Fruit fly (Drosophila melanogaster) whole organism, embryonic: ENCODE data around the gene dnc.
A peak's percentile ranks its signal among the peaks of the same experiment; 100 is the strongest.

Source experiments
- Ada2b ChIP-seq: fragments of 200-800 bp; sonication (Bioruptor generic); IDR thresholded peaks from 2 replicates; pipeline ENCODE4 v1.3.6; 2022; ENCODE audit warnings: missing biosample characterization, missing genetic modification characterization
- Adf1 ChIP-seq: fragments of 200-800 bp; sonication (Bioruptor generic); IDR thresholded peaks from 2 replicates; pipeline ENCODE4 v1.3.6; 2022; ENCODE audit warnings: missing biosample characterization, missing genetic modification characterization
- BEAF-32 ChIP-seq: fragments of 200-800 bp; sonication (Bioruptor generic); optimal IDR thresholded peaks from 3 replicates; lab custom pipeline; 2017; ENCODE audit warnings: missing biosample characterization, missing genetic modification characterization, mild to moderate bottlenecking, moderate library complexity, missing genetic modification reagents
- Blimp-1 ChIP-seq: fragments of 200-800 bp; sonication (Bioruptor generic); optimal IDR thresholded peaks from 3 replicates; lab custom pipeline; 2018; ENCODE audit warnings: missing biosample characterization, missing genetic modification characterization, mild to moderate bottlenecking, moderate library complexity, missing genetic modification reagents
- CG10274 ChIP-seq: fragments of 200-800 bp; sonication (Bioruptor generic); optimal IDR thresholded peaks from 3 replicates; lab custom pipeline; 2017; ENCODE audit warnings: missing biosample characterization, mild to moderate bottlenecking, missing genetic modification characterization
- CG10565 ChIP-seq: fragments of 200-800 bp; sonication (Bioruptor generic); optimal IDR thresholded peaks from 3 replicates; lab custom pipeline; 2016; ENCODE audit warnings: missing biosample characterization, mild to moderate bottlenecking, missing genetic modification characterization
- CG11247 ChIP-seq: fragments of 200-800 bp; sonication (Bioruptor generic); IDR thresholded peaks from 2 replicates; pipeline ENCODE4 v1.3.6; 2022; ENCODE audit warnings: missing biosample characterization, missing genetic modification characterization
- CG13287 ChIP-seq: fragments of 200-800 bp; sonication (Bioruptor generic); IDR thresholded peaks from 2 replicates; pipeline ENCODE4 v1.3.6; 2022; ENCODE audit warnings: missing biosample characterization, missing genetic modification characterization; ENCODE audit not compliant: partially characterized antibody
- CG13296 ChIP-seq: fragments of 200-800 bp; sonication (Bioruptor generic); optimal IDR thresholded peaks from 3 replicates; lab custom pipeline; 2018; ENCODE audit warnings: missing biosample characterization, mild to moderate bottlenecking, missing genetic modification characterization
- CG15073 ChIP-seq: fragments of 200-800 bp; sonication (Bioruptor generic); optimal IDR thresholded peaks from 2 replicates; lab custom pipeline; 2016; ENCODE audit warnings: missing biosample characterization, missing genetic modification characterization
- CG1603 ChIP-seq: fragments of 200-800 bp; sonication (Bioruptor generic); optimal IDR thresholded peaks from 2 replicates; lab custom pipeline; 2019; ENCODE audit warnings: missing biosample characterization, mild to moderate bottlenecking, missing genetic modification characterization, moderate library complexity
- CG1832 ChIP-seq: fragments of 200-800 bp; sonication (Bioruptor generic); optimal IDR thresholded peaks from 2 replicates; lab custom pipeline; 2017; ENCODE audit warnings: missing biosample characterization, mild to moderate bottlenecking, missing genetic modification characterization, inconsistent platforms
- CG18619 ChIP-seq: fragments of 200-800 bp; sonication (Bioruptor generic); optimal IDR thresholded peaks from 3 replicates; lab custom pipeline; 2017; ENCODE audit warnings: missing biosample characterization, mild to moderate bottlenecking, missing genetic modification characterization
- CG3065 ChIP-seq: fragments of 200-800 bp; sonication (Bioruptor generic); optimal IDR thresholded peaks from 2 replicates; lab custom pipeline; 2016; ENCODE audit warnings: missing biosample characterization, missing genetic modification characterization
- CG31441 ChIP-seq: fragments of 200-800 bp; sonication (Bioruptor generic); IDR thresholded peaks from 2 replicates; pipeline ENCODE4 v1.3.6; 2022; ENCODE audit warnings: missing biosample characterization, missing genetic modification characterization
- CG3163 ChIP-seq: fragments of 200-800 bp; sonication (Bioruptor generic); optimal IDR thresholded peaks from 3 replicates; lab custom pipeline; 2016; ENCODE audit warnings: missing biosample characterization, missing genetic modification characterization
- CG4328 ChIP-seq: fragments of 200-800 bp; sonication (Bioruptor generic); optimal IDR thresholded peaks from 3 replicates; lab custom pipeline; 2017; ENCODE audit warnings: missing biosample characterization, missing genetic modification reagents, missing genetic modification characterization
- CG5245 ChIP-seq: fragments of 200-800 bp; sonication (Bioruptor generic); optimal IDR thresholded peaks from 3 replicates; lab custom pipeline; 2016; ENCODE audit warnings: missing biosample characterization, missing genetic modification characterization
- CG7928 ChIP-seq: fragments of 200-800 bp; sonication (Bioruptor generic); optimal IDR thresholded peaks from 2 replicates; lab custom pipeline; 2017; ENCODE audit warnings: missing biosample characterization, mild to moderate bottlenecking, missing genetic modification characterization
- CG9727 ChIP-seq: fragments of 200-800 bp; sonication (Bioruptor generic); optimal IDR thresholded peaks from 3 replicates; lab custom pipeline; 2017; ENCODE audit warnings: missing biosample characterization, mild to moderate bottlenecking, missing genetic modification characterization
- CG9932 ChIP-seq: fragments of 200-800 bp; sonication (Bioruptor generic); IDR thresholded peaks from 2 replicates; pipeline ENCODE4 v1.3.6; 2022; ENCODE audit warnings: missing biosample characterization, missing genetic modification characterization
- D19B ChIP-seq: fragments of 200-800 bp; sonication (Bioruptor generic); optimal IDR thresholded peaks from 2 replicates; lab custom pipeline; 2017; ENCODE audit warnings: missing biosample characterization, mild to moderate bottlenecking, missing genetic modification characterization
- Hr3 ChIP-seq: fragments of 200-800 bp; sonication (Bioruptor generic); optimal IDR thresholded peaks from 3 replicates; lab custom pipeline; 2016; ENCODE audit warnings: missing biosample characterization, missing genetic modification characterization
- Rx ChIP-seq: fragments of 200-800 bp; sonication (Bioruptor generic); IDR thresholded peaks from 2 replicates; pipeline ENCODE4 v1.3.6; 2022; ENCODE audit warnings: missing biosample characterization, missing genetic modification characterization
- Six4 ChIP-seq: fragments of 200-800 bp; sonication (Bioruptor generic); optimal IDR thresholded peaks from 2 replicates; lab custom pipeline; 2016; ENCODE audit warnings: missing biosample characterization, missing genetic modification characterization
- Spps ChIP-seq: fragments of 200-800 bp; sonication (Bioruptor generic); optimal IDR thresholded peaks from 2 replicates; lab custom pipeline; 2018; ENCODE audit warnings: missing biosample characterization, mild to moderate bottlenecking, missing genetic modification characterization
- Vsx1 ChIP-seq: fragments of 200-800 bp; sonication (Bioruptor generic); optimal IDR thresholded peaks from 2 replicates; lab custom pipeline; 2017; ENCODE audit warnings: missing biosample characterization, mild to moderate bottlenecking, missing genetic modification characterization, missing genetic modification reagents
- abd-A ChIP-seq: fragments of 200-800 bp; sonication (Bioruptor generic); optimal IDR thresholded peaks from 3 replicates; lab custom pipeline; 2019; ENCODE audit warnings: missing biosample characterization, mild to moderate bottlenecking, missing genetic modification characterization, moderate library complexity
- ara ChIP-seq: fragments of 200-800 bp; sonication (Bioruptor generic); IDR thresholded peaks from 2 replicates; pipeline ENCODE4 v1.3.6; 2022; ENCODE audit warnings: missing biosample characterization, missing genetic modification characterization
- az2 ChIP-seq: fragments of 200-800 bp; sonication (Bioruptor generic); optimal IDR thresholded peaks from 3 replicates; lab custom pipeline; 2016; ENCODE audit warnings: missing biosample characterization, missing genetic modification characterization
- bab2 ChIP-seq: fragments of 200-800 bp; sonication (Bioruptor generic); optimal IDR thresholded peaks from 2 replicates; lab custom pipeline; 2016; ENCODE audit warnings: missing biosample characterization, missing genetic modification characterization
- cas ChIP-seq: fragments of 200-800 bp; sonication (Bioruptor generic); IDR thresholded peaks from 2 replicates; pipeline ENCODE4 v1.3.6; 2022; ENCODE audit warnings: missing biosample characterization, missing genetic modification characterization
- chif ChIP-seq, 2 experiments: fragments of 200-800 bp; sonication (Bioruptor generic); optimal IDR thresholded peaks; 3 replicates each; lab custom pipeline; 2016; ENCODE audit warnings: missing biosample characterization in 2 of 2, missing genetic modification characterization in 2 of 2
- fd64A ChIP-seq: fragments of 200-800 bp; sonication (Bioruptor generic); optimal IDR thresholded peaks from 3 replicates; lab custom pipeline; 2018; ENCODE audit warnings: missing biosample characterization, mild to moderate bottlenecking, missing genetic modification characterization
- fru ChIP-seq: fragments of >200 bp; optimal IDR thresholded peaks from 2 replicates; lab custom pipeline; 2017
- gem ChIP-seq: fragments of 200-800 bp; sonication (Bioruptor generic); optimal IDR thresholded peaks from 2 replicates; lab custom pipeline; 2019; ENCODE audit warnings: missing biosample characterization, mild to moderate bottlenecking, missing genetic modification characterization, moderate library complexity
- gfzf ChIP-seq: fragments of 200-800 bp; sonication (Bioruptor generic); optimal IDR thresholded peaks from 2 replicates; lab custom pipeline; 2016; ENCODE audit warnings: missing biosample characterization, mild to moderate bottlenecking, missing genetic modification characterization, moderate library complexity
- ham ChIP-seq: fragments of 200-800 bp; sonication (Bioruptor generic); IDR thresholded peaks from 2 replicates; pipeline ENCODE4 v1.3.6; 2022; ENCODE audit warnings: missing biosample characterization, missing genetic modification characterization
- lola ChIP-seq, 3 experiments: fragments of >200 bp in 2 of 3; fragments of 200-800 bp in 1 of 3; sonication (Bioruptor generic) in 1 of 3; optimal IDR thresholded peaks; 2 replicates each; lab custom pipeline; 2017 to 2019; ENCODE audit warnings: missing biosample characterization in 3 of 3, missing genetic modification characterization in 3 of 3, mild to moderate bottlenecking in 1 of 3, moderate library complexity in 1 of 3
- pan ChIP-seq, 4 experiments: fragments of >200 bp in 3 of 4; fragments of 200-800 bp in 1 of 4; sonication (Bioruptor generic) in 1 of 4; optimal IDR thresholded peaks in 3 of 4; IDR thresholded peaks in 1 of 4; 2 replicates each; pipeline versions ENCODE4 v1.3.6 to Lab custom; 2017 to 2022; ENCODE audit warnings: missing biosample characterization in 2 of 4, missing genetic modification characterization in 2 of 4, mixed read lengths in 1 of 4
- pho ChIP-seq: fragments of 200-800 bp; sonication (Bioruptor generic); optimal IDR thresholded peaks from 2 replicates; lab custom pipeline; 2016; ENCODE audit warnings: missing biosample characterization, missing genetic modification characterization
- phol ChIP-seq: fragments of 200-800 bp; sonication (Bioruptor generic); optimal IDR thresholded peaks from 3 replicates; lab custom pipeline; 2018; ENCODE audit warnings: missing biosample characterization, mild to moderate bottlenecking, missing genetic modification characterization, moderate library complexity
- pita ChIP-seq: fragments of 200-800 bp; sonication (Bioruptor generic); optimal IDR thresholded peaks from 2 replicates; lab custom pipeline; 2017; ENCODE audit warnings: missing biosample characterization, mild to moderate bottlenecking, missing genetic modification characterization
- pros ChIP-seq: fragments of 200-800 bp; sonication (Bioruptor generic); optimal IDR thresholded peaks from 3 replicates; lab custom pipeline; 2019; ENCODE audit warnings: missing biosample characterization, mild to moderate bottlenecking, missing genetic modification characterization, moderate library complexity
- row ChIP-seq: fragments of 200-800 bp; sonication (Bioruptor generic); IDR thresholded peaks from 3 replicates; pipeline ENCODE4 v1.3.6; 2022; ENCODE audit warnings: missing biosample characterization, missing genetic modification characterization
- shn ChIP-seq: fragments of 200-800 bp; sonication (Bioruptor generic); optimal IDR thresholded peaks from 3 replicates; lab custom pipeline; 2016; ENCODE audit warnings: missing biosample characterization, missing genetic modification characterization
- sisA ChIP-seq: fragments of 200-800 bp; sonication (Bioruptor generic); IDR thresholded peaks from 2 replicates; pipeline ENCODE4 v1.3.6; 2022; ENCODE audit warnings: missing biosample characterization, missing genetic modification characterization
- slbo ChIP-seq: fragments of 200-800 bp; sonication (Bioruptor generic); IDR thresholded peaks from 2 replicates; pipeline ENCODE4 v1.3.6; 2022; ENCODE audit warnings: missing biosample characterization, missing genetic modification characterization
- unpg ChIP-seq: fragments of 200-800 bp; sonication (Bioruptor generic); optimal IDR thresholded peaks from 3 replicates; lab custom pipeline; 2018; ENCODE audit warnings: missing biosample characterization, mild to moderate bottlenecking, missing genetic modification characterization, moderate library complexity

Gene dnc

DNA sequence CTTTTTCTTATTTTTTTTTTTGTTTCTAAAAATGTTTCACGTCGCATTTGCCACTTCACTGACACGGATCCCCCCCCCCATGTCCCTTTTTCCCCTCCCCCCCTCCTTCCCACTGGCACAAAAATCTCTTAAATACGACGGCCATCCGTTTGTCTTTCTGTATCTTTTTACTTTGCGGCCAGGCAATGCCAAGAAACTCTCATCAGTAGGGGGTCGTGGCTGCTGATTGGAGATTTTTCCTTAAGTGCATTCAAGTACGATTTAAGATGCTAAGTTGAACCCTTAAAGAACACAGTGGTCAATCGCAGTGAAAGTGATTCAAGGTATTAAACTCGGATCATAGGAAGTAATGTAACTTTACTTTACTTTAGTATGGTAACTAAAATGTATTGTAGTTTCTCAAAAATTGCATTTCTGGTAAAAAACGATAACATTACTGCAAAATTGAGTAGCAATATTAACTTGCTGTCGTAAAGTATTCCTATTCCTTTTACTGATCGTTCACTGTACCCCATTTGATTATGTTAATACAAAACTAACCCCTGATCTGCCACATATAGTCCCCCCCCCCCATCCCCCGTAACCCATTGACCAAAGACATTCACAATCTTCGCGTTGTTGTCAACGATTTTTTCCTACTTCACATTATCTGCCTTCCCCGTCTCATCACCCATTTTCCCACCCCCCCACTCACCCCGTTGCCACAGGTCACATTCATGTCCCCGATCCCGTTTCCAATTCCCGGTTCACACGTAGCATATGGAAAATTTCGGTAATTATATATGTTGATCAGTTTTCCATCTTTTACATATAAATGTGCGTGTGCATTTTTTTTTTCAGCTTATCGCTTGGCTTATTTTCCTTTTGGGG, 168.4 kb downstream of the dnc start:
- TF ChIP-seq pros (GFP tag; lab: Kevin White, UChicago) (peak; percentile 69), Blimp-1 (GFP tag; lab: Kevin White, UChicago) (no peak), slbo (GFP tag; lab: Robert Waterston, UW) (no peak), CG18619 (GFP tag; lab: Kevin White, UChicago) (no peak), fd64A (GFP tag; lab: Kevin White, UChicago) (no peak), CG3065 (GFP tag; lab: Kevin White, UChicago) (no peak), CG5245 (no peak), CG9932 (GFP tag; lab: Robert Waterston, UW) (no peak), pho (GFP tag; lab: Kevin White, UChicago) (no peak), Ada2b (GFP tag; lab: Robert Waterston, UW) (no peak), gem (tag; lab: Kevin White, UChicago) (peak; percentile 28), chif (GFP tag; optimal IDR thresholded peaks at IDR 0.05; lab: Kevin White, UChicago) (no peak), BEAF-32 (GFP tag; lab: Kevin White, UChicago) (no peak), Adf1 (GFP tag; lab: Robert Waterston, UW) (no peak), D19B (no peak), unpg (no peak), shn (GFP tag; lab: Kevin White, UChicago) (no peak), CG9727 (GFP tag; lab: Kevin White, UChicago) (peak; percentile 9), Vsx1 (GFP tag; lab: Kevin White, UChicago) (no peak), Rx (no peak), ara (GFP tag; lab: Robert Waterston, UW) (no peak), CG10274 (no peak), lola (GFP tag; optimal IDR thresholded peaks at IDR 0.05; lab: Kevin White, UChicago) (peak in 1 of 3 experiments; percentile 65), row (peak; percentile 38; the same call in 2 of the 3 replicates), CG13296 (GFP tag; lab: Kevin White, UChicago) (no peak), CG1832 (GFP tag; lab: Kevin White, UChicago) (no peak), Six4 (GFP tag; lab: Kevin White, UChicago) (no peak), cas (no peak), CG11247 (GFP tag; lab: Robert Waterston, UW) (no peak), pita (GFP tag; lab: Kevin White, UChicago) (no peak), CG10565 (GFP tag; lab: Kevin White, UChicago) (no peak), CG31441 (GFP tag; lab: Robert Waterston, UW) (no peak), fru (lab: Kevin White, UChicago) (no peak), sisA (GFP tag; lab: Robert Waterston, UW) (no peak), phol (tag; lab: Kevin White, UChicago) (peak; percentile 7), CG3163 (no peak), pan (optimal IDR thresholded peaks at IDR 0.05; lab: Kevin White, UChicago) (no peak), pan (GFP tag; optimal IDR thresholded peaks at IDR 0.05 in 1 of 2, IDR thresholded peaks at IDR 0.05 in 1 of 2) (no peak), CG13287 (GFP tag; lab: Robert Waterston, UW) (no peak), Spps (tag; lab: Kevin White, UChicago) (no peak), Hr3 (GFP tag; lab: Kevin White, UChicago) (no peak), gfzf (GFP tag; lab: Kevin White, UChicago) (no peak), CG1603 (tag; lab: Kevin White, UChicago) (no peak), bab2 (no peak), CG15073 (GFP tag; lab: Kevin White, UChicago) (no peak), CG7928 (GFP tag; lab: Kevin White, UChicago) (no peak), CG4328 (GFP tag; lab: Kevin White, UChicago) (no peak), abd-A (no peak), ham (GFP tag; lab: Robert Waterston, UW) (no peak), az2 (GFP tag; lab: Kevin White, UChicago) (no peak)
